Worm (Caenorhabditis elegans): ENCODE data around the gene ZK402.1.

The ZK402.1 gene

DNA sequence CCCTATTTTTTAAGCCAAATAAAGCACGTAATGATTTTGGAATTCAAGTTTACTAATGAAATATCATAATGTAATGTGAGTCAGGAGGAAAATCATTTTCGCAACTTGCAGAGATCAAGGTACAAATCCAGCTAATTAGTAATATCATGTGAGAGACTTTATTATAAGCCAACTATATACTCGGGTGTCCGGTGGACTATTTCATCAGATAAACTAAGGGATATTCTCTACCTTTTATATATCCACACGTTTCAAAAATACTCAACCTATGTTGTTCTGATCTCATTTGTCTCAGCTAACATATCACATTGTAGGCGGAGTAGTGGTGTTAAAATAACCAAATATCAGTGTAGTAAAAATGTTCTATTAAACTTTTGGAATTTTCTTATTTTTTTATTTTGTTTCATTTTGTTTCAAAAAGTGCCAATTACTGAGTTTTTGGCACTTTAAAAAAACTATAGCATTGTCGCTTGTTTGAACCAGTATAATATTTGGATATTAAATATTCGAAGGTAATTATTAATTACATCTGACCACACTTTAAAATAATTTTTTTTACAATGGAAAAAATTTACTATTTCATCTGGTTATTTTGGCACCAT, 14.6 kb upstream of the ZK402.1 start (continued):
- peak in 1 of 2 experiments; percentile 49 for TF ChIP-seq egl-27 (tag; optimal IDR thresholded peaks at IDR 0.05)
- TF ChIP-seq sox-4 (tag; optimal IDR thresholded peaks at IDR 0.05) = peak; percentile 96
- TF ChIP-seq nhr-237 (tag; optimal IDR thresholded peaks at IDR 0.05) = peak; percentile 83
- no peak for TF ChIP-seq blmp-1 (tag; optimal IDR thresholded peaks at IDR 0.05)
- TF ChIP-seq lin-14 (GFP tag; optimal IDR thresholded peaks at IDR 0.05) = peak; percentile 82
- peak; percentile 68 for TF ChIP-seq efl-1 (optimal IDR thresholded peaks at IDR 0.05)
- TF ChIP-seq efl-1 (GFP tag; optimal IDR thresholded peaks at IDR 0.05 in 1 of 2) = peak; percentile 1 to 92
- peak; percentile 75 for TF ChIP-seq grh-1 (GFP tag; IDR thresholded peaks at IDR 0.05)
- no peak for TF ChIP-seq ces-1 (GFP tag; optimal IDR thresholded peaks at IDR 0.05)
- TF ChIP-seq unc-86 (tag; optimal IDR thresholded peaks at IDR 0.05) = peak; percentile 50
- peak; percentile 92 for TF ChIP-seq ztf-4 (tag; optimal IDR thresholded peaks at IDR 0.05)
- TF ChIP-seq snu-23 (GFP tag; optimal IDR thresholded peaks at IDR 0.05) = peak; percentile 98
- TF ChIP-seq nhr-20 (tag; optimal IDR thresholded peaks at IDR 0.05) = peak; percentile 92
- TF ChIP-seq egl-13 (tag; optimal IDR thresholded peaks at IDR 0.05) = peak; percentile 79
- TF ChIP-seq snpc-4 (tag; optimal IDR thresholded peaks at IDR 0.05) = peak; percentile 69
- TF ChIP-seq jun-1 (tag; optimal IDR thresholded peaks at IDR 0.05) = peak; percentile 97
- TF ChIP-seq dsc-1 (tag; optimal IDR thresholded peaks at IDR 0.05) = peak; percentile 99
- TF ChIP-seq nhr-11 (tag; optimal IDR thresholded peaks at IDR 0.05) = peak; percentile 96
- peak; percentile 96 for TF ChIP-seq C16A3.4 (tag; optimal IDR thresholded peaks at IDR 0.05)
- no peak for TF ChIP-seq ceh-63 (GFP tag; optimal IDR thresholded peaks at IDR 0.05)
- peak; percentile 55 to 83 for TF ChIP-seq lin-35 (GFP tag; optimal IDR thresholded peaks at IDR 0.05)
- peak; percentile 85 for TF ChIP-seq lir-3 (tag; optimal IDR thresholded peaks at IDR 0.05; ENCODE audit: poor library complexity)
- TF ChIP-seq ceh-88 (GFP tag; IDR thresholded peaks at IDR 0.05) = peak; percentile 87
- no peak for TF ChIP-seq Y116A8C.19 (tag; optimal IDR thresholded peaks at IDR 0.05; ENCODE audit: borderline replicate concordance)
- peak; percentile 91 for TF ChIP-seq nhr-71 (tag; optimal IDR thresholded peaks at IDR 0.05)

DNA sequence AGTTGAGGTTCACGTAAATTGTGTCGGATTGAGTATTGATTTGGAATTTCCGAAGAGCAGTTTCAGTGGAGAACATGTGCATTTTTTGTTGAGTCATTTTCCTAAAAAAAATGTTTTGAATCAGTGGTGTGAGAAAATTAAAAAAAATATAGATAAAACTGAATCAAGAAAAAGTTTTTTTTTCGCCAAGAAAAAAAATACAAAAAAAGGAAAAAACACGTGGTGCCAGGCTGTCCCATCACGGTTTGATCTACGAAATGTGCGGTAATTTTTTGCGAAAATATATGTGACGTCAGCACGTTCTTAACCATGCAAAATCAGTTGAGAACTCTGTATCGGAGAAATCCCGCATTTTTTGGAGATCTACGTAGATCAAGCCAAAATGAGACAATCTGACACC, 10.2 kb upstream of the ZK402.1 start, which contains the start of gene F56C3.9:
TSS of gene F56C3.9 (minus strand) at position 101 of the 400 bp plus-strand sequence.
- TF ChIP-seq nhr-84 (tag; optimal IDR thresholded peaks at IDR 0.05) = no peak
- TF ChIP-seq tlp-1 (tag; optimal IDR thresholded peaks at IDR 0.05) = no peak
- no peak for TF ChIP-seq mab-9 (GFP tag; IDR thresholded peaks at IDR 0.05)
- TF ChIP-seq snu-23 (GFP tag; optimal IDR thresholded peaks at IDR 0.05) = no peak
- TF ChIP-seq sup-37 (GFP tag; optimal IDR thresholded peaks at IDR 0.05) = no peak

- TF ChIP-seq skn-1 (tag; optimal IDR thresholded peaks at IDR 0.05) (peak; percentile 46), dsc-1 (tag; optimal IDR thresholded peaks at IDR 0.05) (no peak), efl-1 (optimal IDR thresholded peaks at IDR 0.05) (no peak), efl-1 (GFP tag; optimal IDR thresholded peaks at IDR 0.05 in 1 of 2) (peak in 1 of 2 experiments; percentile 3), ama-1 (optimal IDR thresholded peaks at IDR 0.05) (no peak), fos-1 (tag; optimal IDR thresholded peaks at IDR 0.05) (no peak), Y116A8C.19 (tag; optimal IDR thresholded peaks at IDR 0.05; ENCODE audit: borderline replicate concordance) (no peak)
These were observed 9.6 kb upstream of the ZK402.1 start for ce11 chrX:1394437-1394836.

ce11 chrX:1395793-1396192, 8.3 kb upstream of the ZK402.1 start:
- no peak for TF ChIP-seq hlh-17 (GFP tag; optimal IDR thresholded peaks at IDR 0.05; ENCODE audit: borderline replicate concordance)
- TF ChIP-seq nhr-20 (tag; optimal IDR thresholded peaks at IDR 0.05) = peak; percentile 49
- TF ChIP-seq lin-35 (GFP tag; optimal IDR thresholded peaks at IDR 0.05) = peak in 1 of 2 experiments; percentile 51
- TF ChIP-seq lsy-2 (tag; optimal IDR thresholded peaks at IDR 0.05) = no peak
- no peak for TF ChIP-seq efl-1 (optimal IDR thresholded peaks at IDR 0.05)
- TF ChIP-seq efl-1 (GFP tag; optimal IDR thresholded peaks at IDR 0.05 in 1 of 2) = no peak
- no peak for TF ChIP-seq ceh-8 (GFP tag; optimal IDR thresholded peaks at IDR 0.05)
- TF ChIP-seq mdl-1 (tag; optimal IDR thresholded peaks at IDR 0.05) = peak in 1 of 2 experiments; percentile 19
- peak; percentile 3 for TF ChIP-seq jun-1 (tag; optimal IDR thresholded peaks at IDR 0.05)
- peak; percentile 35 for TF ChIP-seq skn-1 (tag; optimal IDR thresholded peaks at IDR 0.05)
- TF ChIP-seq tbx-2 (tag; optimal IDR thresholded peaks at IDR 0.05) = peak; percentile 33
- no peak for TF ChIP-seq unc-30 (tag; optimal IDR thresholded peaks at IDR 0.05)
- peak; percentile 10 for TF ChIP-seq blmp-1 (tag; optimal IDR thresholded peaks at IDR 0.05)
- TF ChIP-seq fkh-4 (tag; optimal IDR thresholded peaks at IDR 0.05; ENCODE audit: borderline replicate concordance) = no peak
- no peak for TF ChIP-seq lin-13 (GFP tag; optimal IDR thresholded peaks at IDR 0.05)
- peak; percentile 78 for TF ChIP-seq nhr-85 (tag)
- TF ChIP-seq nhr-47 (tag; optimal IDR thresholded peaks at IDR 0.05) = no peak
- no peak for TF ChIP-seq nhr-76 (tag; optimal IDR thresholded peaks at IDR 0.05)
- no peak for TF ChIP-seq vab-15 (tag; optimal IDR thresholded peaks at IDR 0.05)
- no peak for TF ChIP-seq ztf-11 (tag; optimal IDR thresholded peaks at IDR 0.05)
- peak; percentile 18 for TF ChIP-seq snu-23 (GFP tag; optimal IDR thresholded peaks at IDR 0.05)
- TF ChIP-seq nhr-71 (tag; optimal IDR thresholded peaks at IDR 0.05) = peak; percentile 63
- no peak for TF ChIP-seq F16B12.6 (tag; optimal IDR thresholded peaks at IDR 0.05)
- TF ChIP-seq nhr-11 (tag; optimal IDR thresholded peaks at IDR 0.05) = no peak
- TF ChIP-seq tlp-1 (tag; optimal IDR thresholded peaks at IDR 0.05) = no peak

Data from whole organism, L1 larva.